Fruit fly (Drosophila melanogaster) whole organism, prepupa: ENCODE results near the gene neb.

Source experiments
- Blimp-1 ChIP-seq: fragments of 200-800 bp; sonication (Bioruptor generic); optimal IDR thresholded peaks from 3 replicates; lab custom pipeline; 2017; ENCODE audit warnings: missing biosample characterization, missing genetic modification characterization, mild to moderate bottlenecking, moderate library complexity, missing genetic modification reagents
- CG10631 ChIP-seq: fragments of 200-800 bp; sonication (Bioruptor generic); optimal IDR thresholded peaks from 2 replicates; lab custom pipeline; 2016; ENCODE audit warnings: missing biosample characterization, missing genetic modification characterization
- CG15336 ChIP-seq: fragments of 200-800 bp; sonication (Bioruptor generic); IDR thresholded peaks from 2 replicates; pipeline ENCODE4 v1.3.6; 2022; ENCODE audit warnings: missing biosample characterization, missing genetic modification characterization
- CG16779 ChIP-seq: fragments of 200-800 bp; sonication (Bioruptor generic); optimal IDR thresholded peaks from 3 replicates; lab custom pipeline; 2017; ENCODE audit warnings: missing biosample characterization, mild to moderate bottlenecking, missing genetic modification characterization
- CG3032 ChIP-seq: fragments of 200-800 bp; optimal IDR thresholded peaks from 2 replicates; lab custom pipeline; 2019; ENCODE audit warnings: missing biosample characterization, mild to moderate bottlenecking, missing genetic modification characterization, moderate library complexity
- CG31627 ChIP-seq: fragments of 200-800 bp; sonication (Bioruptor generic); optimal IDR thresholded peaks from 3 replicates; lab custom pipeline; 2016; ENCODE audit warnings: missing biosample characterization, missing genetic modification characterization
- CG34406 ChIP-seq: fragments of 200-800 bp; sonication (Bioruptor generic); optimal IDR thresholded peaks from 3 replicates; lab custom pipeline; 2016; ENCODE audit warnings: missing biosample characterization, missing genetic modification characterization
- CG3919 ChIP-seq: fragments of 200-800 bp; sonication (Bioruptor generic); optimal IDR thresholded peaks from 3 replicates; lab custom pipeline; 2016; ENCODE audit warnings: missing biosample characterization, missing genetic modification characterization
- CG4318 ChIP-seq: fragments of 200-800 bp; sonication (Bioruptor generic); optimal IDR thresholded peaks from 3 replicates; lab custom pipeline; 2017; ENCODE audit warnings: missing biosample characterization, mild to moderate bottlenecking, missing genetic modification characterization
- CG6792 ChIP-seq: fragments of 200-800 bp; sonication (Bioruptor generic); optimal IDR thresholded peaks from 3 replicates; lab custom pipeline; 2016; ENCODE audit warnings: missing biosample characterization, missing genetic modification characterization
- CG7368 ChIP-seq: fragments of 200-800 bp; sonication (Bioruptor generic); optimal IDR thresholded peaks from 3 replicates; lab custom pipeline; 2016; ENCODE audit warnings: missing biosample characterization, missing genetic modification characterization
- CG8319 ChIP-seq: fragments of 200-800 bp; sonication (Bioruptor generic); optimal IDR thresholded peaks from 3 replicates; lab custom pipeline; 2016; ENCODE audit warnings: missing biosample characterization, missing genetic modification characterization
- CG8632 ChIP-seq: fragments of 200-800 bp; sonication (Bioruptor generic); optimal IDR thresholded peaks from 3 replicates; lab custom pipeline; 2016; ENCODE audit warnings: missing biosample characterization, missing genetic modification characterization
- CG9139 ChIP-seq: fragments of 200-800 bp; sonication (Bioruptor generic); optimal IDR thresholded peaks from 3 replicates; lab custom pipeline; 2017; ENCODE audit warnings: missing biosample characterization, mild to moderate bottlenecking, missing genetic modification characterization
- Eip78C ChIP-seq: fragments of 200-800 bp; sonication (Bioruptor generic); peaks from one replicate; lab custom pipeline; 2016; ENCODE audit warnings: missing biosample characterization, missing genetic modification characterization
- Eip93F ChIP-seq: fragments of 200-800 bp; sonication (Bioruptor generic); optimal IDR thresholded peaks from 2 replicates; lab custom pipeline; 2016; ENCODE audit warnings: missing biosample characterization, mild to moderate bottlenecking, missing genetic modification characterization
- Ets96B ChIP-seq: fragments of 200-800 bp; optimal IDR thresholded peaks from 2 replicates; lab custom pipeline; 2019; ENCODE audit warnings: missing biosample characterization, mild to moderate bottlenecking, missing genetic modification characterization, moderate library complexity
- Gug ChIP-seq: fragments of 200-800 bp; sonication (Bioruptor generic); IDR thresholded peaks from 2 replicates; pipeline ENCODE4 v1.3.6; 2022; ENCODE audit warnings: missing biosample characterization, missing genetic modification characterization
- Hr38 ChIP-seq: sonication (Bioruptor generic); optimal IDR thresholded peaks from 2 replicates; lab custom pipeline; 2016; ENCODE audit warnings: missing biosample characterization, missing genetic modification characterization
- Hr39 ChIP-seq: fragments of 200-800 bp; sonication (Bioruptor generic); optimal IDR thresholded peaks from 2 replicates; lab custom pipeline; 2016; ENCODE audit warnings: missing biosample characterization, missing genetic modification characterization
- Hr4 ChIP-seq: fragments of 200-800 bp; sonication (Bioruptor generic); optimal IDR thresholded peaks from 3 replicates; lab custom pipeline; 2016; ENCODE audit warnings: missing biosample characterization, missing genetic modification characterization
- Lpt ChIP-seq: fragments of 200-800 bp; sonication (Bioruptor generic); optimal IDR thresholded peaks from 3 replicates; lab custom pipeline; 2016; ENCODE audit warnings: missing biosample characterization, missing genetic modification characterization
- Smox ChIP-seq: fragments of 200-800 bp; sonication (Bioruptor generic); optimal IDR thresholded peaks from 3 replicates; lab custom pipeline; 2016; ENCODE audit warnings: missing biosample characterization, missing genetic modification characterization
- Sox14 ChIP-seq: fragments of 200-800 bp; sonication (Bioruptor generic); optimal IDR thresholded peaks from 3 replicates; lab custom pipeline; 2016; ENCODE audit warnings: missing biosample characterization, missing genetic modification characterization
- Sox15 ChIP-seq: fragments of 200-800 bp; sonication (Bioruptor generic); optimal IDR thresholded peaks from 3 replicates; lab custom pipeline; 2016; ENCODE audit warnings: missing biosample characterization, missing genetic modification characterization
- cyc ChIP-seq: fragments of 200-800 bp; sonication (Bioruptor generic); optimal IDR thresholded peaks from 3 replicates; lab custom pipeline; 2016; ENCODE audit warnings: missing biosample characterization, missing genetic modification characterization
- dac ChIP-seq: fragments of 200-800 bp; sonication (Bioruptor generic); optimal IDR thresholded peaks from 2 replicates; lab custom pipeline; 2017; ENCODE audit warnings: missing biosample characterization, mild to moderate bottlenecking, missing genetic modification characterization
- dsx ChIP-seq: fragments of 200-800 bp; optimal IDR thresholded peaks from 3 replicates; lab custom pipeline; 2019; ENCODE audit warnings: missing biosample characterization, mild to moderate bottlenecking, missing genetic modification characterization, moderate library complexity; ENCODE audit not compliant: poor library complexity, severe bottlenecking
- esn ChIP-seq: fragments of 200-800 bp; sonication (Bioruptor generic); optimal IDR thresholded peaks from 2 replicates; lab custom pipeline; 2016; ENCODE audit warnings: missing biosample characterization, mild to moderate bottlenecking, missing genetic modification characterization, moderate library complexity
- fd59A ChIP-seq: fragments of 200-800 bp; sonication (Bioruptor generic); optimal IDR thresholded peaks from 2 replicates; lab custom pipeline; 2017; ENCODE audit warnings: missing biosample characterization, mild to moderate bottlenecking, missing genetic modification characterization, missing genetic modification reagents
- lz ChIP-seq: fragments of 200-800 bp; sonication (Bioruptor generic); optimal IDR thresholded peaks from 3 replicates; lab custom pipeline; 2016; ENCODE audit warnings: missing biosample characterization, missing genetic modification characterization
- net ChIP-seq: fragments of 200-800 bp; sonication (Bioruptor generic); optimal IDR thresholded peaks from 3 replicates; lab custom pipeline; 2016; ENCODE audit warnings: missing biosample characterization, missing genetic modification characterization
- pdm3 ChIP-seq: fragments of 200-800 bp; sonication (Bioruptor generic); optimal IDR thresholded peaks from 3 replicates; lab custom pipeline; 2016; ENCODE audit warnings: missing biosample characterization, missing genetic modification characterization
- salr ChIP-seq, 2 experiments: fragments of 200-800 bp; sonication (Bioruptor generic); optimal IDR thresholded peaks; 3 replicates each; lab custom pipeline; 2016 to 2018; ENCODE audit warnings: missing biosample characterization in 2 of 2, missing genetic modification characterization in 2 of 2, mild to moderate bottlenecking in 1 of 2
- spab ChIP-seq: fragments of 200-800 bp; sonication (Bioruptor generic); optimal IDR thresholded peaks from 2 replicates; lab custom pipeline; 2017; ENCODE audit warnings: missing biosample characterization, mild to moderate bottlenecking, missing genetic modification characterization, missing genetic modification reagents
- ss ChIP-seq, 2 experiments: fragments of 200-800 bp; sonication (Bioruptor generic); optimal IDR thresholded peaks; 2 replicates in 1 of 2; 3 replicates in 1 of 2; lab custom pipeline; 2017 to 2018; ENCODE audit warnings: mild to moderate bottlenecking in 2 of 2, missing biosample characterization in 2 of 2, missing genetic modification characterization in 2 of 2, moderate library complexity in 1 of 2
- svp ChIP-seq: fragments of 200-800 bp; sonication (Bioruptor generic); peaks from one replicate; lab custom pipeline; 2016; ENCODE audit warnings: missing biosample characterization, missing genetic modification characterization
- topi ChIP-seq: fragments of 200-800 bp; sonication (Bioruptor generic); optimal IDR thresholded peaks from 3 replicates; lab custom pipeline; 2016; ENCODE audit warnings: missing biosample characterization, missing genetic modification characterization
- vri ChIP-seq: fragments of 200-800 bp; sonication (Bioruptor generic); optimal IDR thresholded peaks from 3 replicates; lab custom pipeline; 2016; ENCODE audit warnings: missing biosample characterization, mild to moderate bottlenecking, missing genetic modification characterization

Gene neb

dm6 chr2L:20027382-20027919 is 48.1 kb upstream of the neb start, which contains the start of gene sNPF (continued):
- TF ChIP-seq ss (GFP tag; optimal IDR thresholded peaks at IDR 0.05; lab: Kevin White, UChicago) (peak; percentile 64 to 86), CG3032 (tag; lab: Kevin White, UChicago) (no peak), pdm3 (peak; percentile 80), CG7368 (GFP tag; lab: Kevin White, UChicago) (peak; percentile 60), CG8319 (GFP tag; lab: Kevin White, UChicago) (peak; percentile 13), Blimp-1 (GFP tag; lab: Kevin White, UChicago) (no peak), CG10631 (peak; percentile 83), Eip78C (GFP tag; lab: Kevin White, UChicago) (peak; percentile 94), fd59A (GFP tag; lab: Kevin White, UChicago) (peak; percentile 86), Sox14 (GFP tag; lab: Kevin White, UChicago) (peak; percentile 83), Gug (GFP tag; lab: Robert Waterston, UW) (no peak; the same call in 1 of the 2 replicates), topi (peak; percentile 77), Sox15 (GFP tag; lab: Kevin White, UChicago) (peak; percentile 72), CG15336 (GFP tag; lab: Robert Waterston, UW) (no peak; the same call in 1 of the 2 replicates), CG31627 (GFP tag; lab: Kevin White, UChicago) (peak; percentile 79), Hr39 (GFP tag; lab: Kevin White, UChicago) (peak; percentile 78), Hr38 (GFP tag; lab: Kevin White, UChicago) (no peak)

- TF ChIP-seq salr (GFP tag; optimal IDR thresholded peaks at IDR 0.05; lab: Kevin White, UChicago) = no peak
- no peak for TF ChIP-seq Hr39 (GFP tag; lab: Kevin White, UChicago)
- TF ChIP-seq lz = no peak
- no peak for TF ChIP-seq CG6792 (GFP tag; lab: Kevin White, UChicago)
- TF ChIP-seq Sox14 (GFP tag; lab: Kevin White, UChicago) = no peak
- TF ChIP-seq CG31627 (GFP tag; lab: Kevin White, UChicago) = no peak
- no peak for TF ChIP-seq CG3032 (tag; lab: Kevin White, UChicago)
- TF ChIP-seq CG8632 (GFP tag; lab: Kevin White, UChicago) = no peak
- no peak for TF ChIP-seq Ets96B (tag; lab: Kevin White, UChicago)
- TF ChIP-seq Eip93F (GFP tag; lab: Kevin White, UChicago) = no peak
- TF ChIP-seq CG3919 (GFP tag; lab: Kevin White, UChicago) = no peak
- TF ChIP-seq CG15336 (GFP tag; lab: Robert Waterston, UW) = no peak
Measured at dm6 chr2L:20051172-20051893, 24.2 kb upstream of the neb start.

dm6 chr2L:20057391-20057790 is 18.2 kb upstream of the neb start:
- TF ChIP-seq CG16779 (tag; lab: Kevin White, UChicago) = no peak
- TF ChIP-seq Gug (GFP tag; lab: Robert Waterston, UW) = 0 out of 2 replicates have a peak, but pooled peaks have one; percentile 15
- TF ChIP-seq CG10631 = peak; percentile 9
- TF ChIP-seq, all 60 proteins: peak for 2

- TF ChIP-seq CG4318 (GFP tag; lab: Kevin White, UChicago) (no peak), dac (GFP tag; lab: Kevin White, UChicago) (no peak), CG15336 (GFP tag; lab: Robert Waterston, UW) (no peak), CG3919 (GFP tag; lab: Kevin White, UChicago) (peak; percentile 41), lz (peak; percentile 71), CG9139 (no peak), svp (GFP tag; lab: Kevin White, UChicago) (no peak), Hr4 (GFP tag; lab: Kevin White, UChicago) (peak; percentile 49), topi (peak; percentile 47), net (no peak), CG34406 (GFP tag; lab: Kevin White, UChicago) (peak; percentile 14), Lpt (GFP tag; lab: Kevin White, UChicago) (no peak), Hr38 (GFP tag; lab: Kevin White, UChicago) (no peak), Sox14 (GFP tag; lab: Kevin White, UChicago) (peak; percentile 60), esn (GFP tag; lab: Kevin White, UChicago) (peak; percentile 66), CG3032 (tag; lab: Kevin White, UChicago) (peak; percentile 40), Eip78C (GFP tag; lab: Kevin White, UChicago) (peak; percentile 38), dsx (no peak), Ets96B (tag; lab: Kevin White, UChicago) (peak; percentile 42), spab (GFP tag; lab: Kevin White, UChicago) (no peak), Hr39 (GFP tag; lab: Kevin White, UChicago) (peak; percentile 61), ss (GFP tag; optimal IDR thresholded peaks at IDR 0.05; lab: Kevin White, UChicago) (no peak), cyc (peak; percentile 47), vri (GFP tag; lab: Kevin White, UChicago) (no peak), Smox (GFP tag; lab: Kevin White, UChicago) (peak; percentile 53), CG31627 (GFP tag; lab: Kevin White, UChicago) (peak; percentile 75), CG10631 (peak; percentile 59)
Measured at dm6 chr2L:20061018-20061657, 14.4 kb upstream of the neb start, which contains the start of the genes barr and lok. Gene barr (minus strand): TSS chr2L:20061370. Gene lok (plus strand): TSS chr2L:20061422.
